Worm (Caenorhabditis elegans) whole organism, late embryonic: Measurements from ENCODE around the gene rpl-23.
A peak's percentile ranks its signal among the peaks of the same experiment; 100 is the strongest.

ENCODE experiments used
- C08G9.2 ChIP-seq: sonication (generic microtip); optimal IDR thresholded peaks from 2 replicates; lab custom pipeline; 2016; ENCODE audit warnings: mild to moderate bottlenecking, missing genetic modification characterization, moderate library complexity, missing compliant biosample characterization
- C38D4.7 ChIP-seq: fragments of 200-800 bp; sonication (Bioruptor generic); optimal IDR thresholded peaks from 2 replicates; lab custom pipeline; 2018; ENCODE audit warnings: mild to moderate bottlenecking, missing genetic modification characterization, moderate library complexity, missing compliant biosample characterization
- K09A11.1 ChIP-seq: sonication (generic microtip); optimal IDR thresholded peaks from 2 replicates; lab custom pipeline; 2017; ENCODE audit warnings: antibody characterized with exemption, mild to moderate bottlenecking, missing genetic modification characterization, missing compliant biosample characterization; ENCODE audit not compliant: insufficient read depth
- ceh-18 ChIP-seq: sonication (generic microtip); optimal IDR thresholded peaks from 2 replicates; lab custom pipeline; 2016; ENCODE audit warnings: missing genetic modification characterization, missing compliant biosample characterization
- ceh-22 ChIP-seq: sonication (generic microtip); optimal IDR thresholded peaks from 2 replicates; lab custom pipeline; 2017; ENCODE audit warnings: missing biosample characterization, missing genetic modification characterization
- ceh-24 ChIP-seq: sonication (generic microtip); optimal IDR thresholded peaks from 2 replicates; lab custom pipeline; 2016; ENCODE audit warnings: mild to moderate bottlenecking, missing genetic modification characterization, missing compliant biosample characterization
- ceh-34 ChIP-seq: sonication (generic microtip); optimal IDR thresholded peaks from 2 replicates; lab custom pipeline; 2016; ENCODE audit warnings: mild to moderate bottlenecking, missing genetic modification characterization, missing compliant biosample characterization
- ceh-45 ChIP-seq: fragments of 200-800 bp; sonication (Bioruptor generic); IDR thresholded peaks from 2 replicates; pipeline ENCODE4 v1.3.6; 2022; ENCODE audit warnings: missing genetic modification reagents, missing genetic modification characterization, missing compliant biosample characterization
- ceh-6 ChIP-seq: fragments of 200-800 bp; sonication (Bioruptor generic); optimal IDR thresholded peaks from 2 replicates; lab custom pipeline; 2018; ENCODE audit warnings: mild to moderate bottlenecking, missing genetic modification characterization, missing compliant biosample characterization
- ceh-9 ChIP-seq: sonication (generic microtip); optimal IDR thresholded peaks from 2 replicates; lab custom pipeline; 2016; ENCODE audit warnings: mild to moderate bottlenecking, missing genetic modification characterization, inconsistent platforms, missing compliant biosample characterization
- che-1 ChIP-seq: sonication (generic microtip); optimal IDR thresholded peaks from 2 replicates; lab custom pipeline; 2016; ENCODE audit warnings: mild to moderate bottlenecking, missing genetic modification characterization, missing compliant biosample characterization
- dve-1 ChIP-seq: sonication (generic microtip); optimal IDR thresholded peaks from 2 replicates; lab custom pipeline; 2017; ENCODE audit warnings: antibody characterized with exemption, mild to moderate bottlenecking, missing genetic modification characterization, missing compliant biosample characterization
- elt-2 ChIP-seq: sonication (generic microtip); optimal IDR thresholded peaks from 2 replicates; lab custom pipeline; 2016; ENCODE audit warnings: missing genetic modification reagents, missing genetic modification characterization, missing compliant biosample characterization
- eyg-1 ChIP-seq: sonication (generic microtip); optimal IDR thresholded peaks from 2 replicates; lab custom pipeline; 2016; ENCODE audit warnings: missing genotype, missing genetic modification characterization, missing compliant biosample characterization
- fax-1 ChIP-seq: sonication (generic microtip); optimal IDR thresholded peaks from 2 replicates; lab custom pipeline; 2016; ENCODE audit warnings: missing genotype, missing genetic modification characterization, missing compliant biosample characterization
- fkh-10 ChIP-seq: fragments of 150-350 bp; optimal IDR thresholded peaks from 2 replicates; lab custom pipeline; 2014; ENCODE audit warnings: missing biosample characterization, missing genetic modification reagents, missing genetic modification characterization
- fkh-6 ChIP-seq: sonication (generic microtip); optimal IDR thresholded peaks from 2 replicates; lab custom pipeline; 2016; ENCODE audit warnings: missing genetic modification characterization, missing compliant biosample characterization
- hlh-15 ChIP-seq: sonication (generic microtip); optimal IDR thresholded peaks from 2 replicates; lab custom pipeline; 2016; ENCODE audit warnings: missing genetic modification characterization, missing compliant biosample characterization
- hlh-6 ChIP-seq: sonication (generic microtip); optimal IDR thresholded peaks from 2 replicates; lab custom pipeline; 2016; ENCODE audit warnings: missing genotype, missing genetic modification characterization, missing compliant biosample characterization
- hlh-8 ChIP-seq: sonication (generic microtip); optimal IDR thresholded peaks from 2 replicates; lab custom pipeline; 2016; ENCODE audit warnings: missing genotype, missing genetic modification characterization, missing compliant biosample characterization
- madf-2 ChIP-seq: sonication (generic microtip); optimal IDR thresholded peaks from 2 replicates; lab custom pipeline; 2017; ENCODE audit warnings: missing genetic modification characterization, missing compliant biosample characterization
- mec-3 ChIP-seq: sonication (generic microtip); optimal IDR thresholded peaks from 2 replicates; lab custom pipeline; 2016; ENCODE audit warnings: borderline replicate concordance, missing genetic modification characterization, missing compliant biosample characterization
- nfya-1 ChIP-seq: sonication (generic microtip); optimal IDR thresholded peaks from 2 replicates; lab custom pipeline; 2017; ENCODE audit warnings: missing genetic modification characterization, mild to moderate bottlenecking, missing compliant biosample characterization, antibody characterized with exemption, moderate library complexity
- nhr-11 ChIP-seq: fragments of 150-350 bp; optimal IDR thresholded peaks from 2 replicates; lab custom pipeline; 2014; ENCODE audit warnings: missing biosample characterization, missing genetic modification characterization
- pag-3 ChIP-seq: sonication (generic microtip); optimal IDR thresholded peaks from 2 replicates; lab custom pipeline; 2016; ENCODE audit warnings: missing compliant biosample characterization, missing genetic modification characterization, borderline replicate concordance
- pha-4 ChIP-seq: fragments of 150-350 bp; optimal IDR thresholded peaks from 2 replicates; lab custom pipeline; 2018; ENCODE audit warnings: missing biosample characterization, missing genetic modification reagents, missing genetic modification characterization
- tbx-2 ChIP-seq: sonication (generic microtip); optimal IDR thresholded peaks from 2 replicates; lab custom pipeline; 2016; ENCODE audit warnings: missing genetic modification characterization, missing compliant biosample characterization
- ttx-3 ChIP-seq: sonication (generic microtip); optimal IDR thresholded peaks from 2 replicates; lab custom pipeline; 2016; ENCODE audit warnings: missing genetic modification reagents, missing genetic modification characterization, missing compliant biosample characterization
- unc-55 ChIP-seq: sonication (generic microtip); optimal IDR thresholded peaks from 2 replicates; lab custom pipeline; 2017; ENCODE audit warnings: missing biosample characterization, missing genetic modification reagents, missing genetic modification characterization
- unc-86 ChIP-seq: sonication (generic microtip); optimal IDR thresholded peaks from 2 replicates; lab custom pipeline; 2016; ENCODE audit warnings: missing genetic modification characterization, missing compliant biosample characterization
- zip-5 ChIP-seq: sonication (generic microtip); optimal IDR thresholded peaks from 2 replicates; lab custom pipeline; 2016; ENCODE audit warnings: missing genetic modification characterization, missing compliant biosample characterization

The rpl-23 gene

DNA sequence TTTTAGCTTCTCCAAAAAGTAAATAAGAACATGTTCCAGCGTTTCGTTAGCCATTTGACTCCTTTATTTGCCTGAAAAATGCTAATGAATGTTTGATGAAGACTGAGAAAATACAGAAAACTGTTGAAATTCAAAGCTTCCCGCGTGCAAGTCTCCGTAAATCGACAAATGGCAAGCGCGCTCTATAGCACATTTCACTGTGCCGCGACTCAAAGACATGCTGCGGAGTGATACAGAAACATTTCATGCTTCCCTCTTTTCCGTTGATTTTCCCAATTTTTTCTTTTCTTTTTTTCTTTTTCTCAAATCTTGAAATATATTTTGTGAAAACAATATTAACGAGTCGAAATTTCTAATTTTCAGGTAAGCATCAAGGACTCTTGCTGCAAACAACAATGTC, 27.0 kb downstream of the rpl-23 start, which contains the start of the genes ska-3 and rps-12 (continued):
- no peak for TF ChIP-seq zip-5 (tag; lab: Kevin White, UChicago)
- TF ChIP-seq C38D4.7, result no peak
- TF ChIP-seq pag-3 (tag; lab: Kevin White, UChicago), result no peak
- peak; percentile 78 for TF ChIP-seq nhr-11 (tag; lab: Kevin White, UChicago)
- no peak for TF ChIP-seq ceh-24 (tag; lab: Kevin White, UChicago)
- TF ChIP-seq mec-3 (tag; lab: Kevin White, UChicago), result no peak
- peak; percentile 95 for TF ChIP-seq dve-1
- TF ChIP-seq fkh-6 (tag; lab: Kevin White, UChicago), result no peak
- peak; percentile 56 for TF ChIP-seq madf-2 (tag; lab: Kevin White, UChicago)
- TF ChIP-seq ceh-45 (GFP tag; lab: Robert Waterston, UW), result no peak
- no peak for TF ChIP-seq che-1 (tag; lab: Kevin White, UChicago)
- TF ChIP-seq fax-1 (tag; lab: Kevin White, UChicago), result no peak
- peak; percentile 89 for TF ChIP-seq ceh-34
- TF ChIP-seq ceh-6 (GFP tag; lab: Kevin White, UChicago), result no peak
- TF ChIP-seq ceh-22, result no peak

DNA sequence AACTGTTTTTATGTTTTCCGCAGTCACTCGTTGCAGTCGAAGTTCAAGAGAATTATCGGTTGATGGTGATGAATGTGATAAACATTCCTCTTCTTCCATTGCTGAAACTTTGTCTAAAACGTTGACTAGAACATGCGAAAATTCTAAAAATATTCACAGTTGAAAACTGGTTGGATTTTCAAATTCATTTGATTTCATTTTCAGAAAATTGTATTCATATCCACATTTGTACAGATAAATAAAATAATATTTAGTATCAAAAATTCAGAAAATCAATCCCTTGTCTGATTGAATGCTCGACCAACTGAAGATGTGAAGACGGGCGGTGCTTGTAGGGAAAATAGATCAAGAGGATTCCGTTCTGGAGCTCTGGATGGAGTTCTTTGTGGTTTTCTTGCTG, 28.1 kb downstream of the rpl-23 start, which contains the start of gene F54E7.9:
Gene F54E7.9, minus strand, starts transcription at position 101 of the 400 bp plus-strand sequence.
- no peak for TF ChIP-seq ttx-3
- no peak for TF ChIP-seq fkh-10 (GFP tag; lab: Kevin White, UChicago)
- no peak for TF ChIP-seq zip-5 (tag; lab: Kevin White, UChicago)
- no peak for TF ChIP-seq K09A11.1 (tag; lab: Kevin White, UChicago)
- TF ChIP-seq hlh-15 (tag; lab: Kevin White, UChicago), result no peak
- no peak for TF ChIP-seq elt-2 (tag; lab: Kevin White, UChicago)
- no peak for TF ChIP-seq nhr-11 (tag; lab: Kevin White, UChicago)
- TF ChIP-seq ceh-9, result no peak
- no peak for TF ChIP-seq ceh-6 (GFP tag; lab: Kevin White, UChicago)

ce11 chrIII:5675384-5675984, 30.4 kb downstream of the rpl-23 start:
- TF ChIP-seq mec-3 (tag; lab: Kevin White, UChicago) (peak; percentile 49), eyg-1 (tag; lab: Kevin White, UChicago) (no peak)

ce11 chrIII:5674196-5674595, 31.7 kb downstream of the rpl-23 start:
- TF ChIP-seq fkh-10 (GFP tag; lab: Kevin White, UChicago) (no peak), ceh-9 (no peak), pag-3 (tag; lab: Kevin White, UChicago) (no peak), ceh-18 (tag; lab: Kevin White, UChicago) (no peak), C08G9.2 (no peak), hlh-6 (tag; lab: Kevin White, UChicago) (no peak), madf-2 (tag; lab: Kevin White, UChicago) (no peak)

ce11 chrIII:5667952-5668489, 37.9 kb downstream of the rpl-23 start:
- TF ChIP-seq ceh-34 (no peak), hlh-8 (tag; lab: Kevin White, UChicago) (no peak), unc-55 (peak; percentile 19), pha-4 (tag; lab: Kevin White, UChicago) (no peak), tbx-2 (tag; lab: Kevin White, UChicago) (peak; percentile 54), nfya-1 (tag; lab: Kevin White, UChicago) (peak; percentile 30), unc-86 (no peak)
